Worm (Caenorhabditis elegans): Measurements from ENCODE around the gene T27E9.6.

- TF ChIP-seq tbx-37 (GFP tag; conservative IDR thresholded peaks at IDR 0.05) (no peak), ama-1 (optimal IDR thresholded peaks at IDR 0.05) (no peak), sea-1 (GFP tag; conservative IDR thresholded peaks at IDR 0.05) (no peak), hmg-4 (GFP tag; optimal IDR thresholded peaks at IDR 0.05) (no peak), tra-4 (tag; optimal IDR thresholded peaks at IDR 0.05) (no peak), tbx-11 (GFP tag; IDR thresholded peaks at IDR 0.05) (no peak), ceh-36 (tag; optimal IDR thresholded peaks at IDR 0.05) (no peak), scrt-1 (GFP tag; IDR thresholded peaks at IDR 0.05) (no peak), pes-1 (GFP tag; IDR thresholded peaks at IDR 0.05) (no peak), F13C5.2 (tag; optimal IDR thresholded peaks at IDR 0.05) (no peak)
Measured at ce11 chrIII:13461535-13461934, 15.0 kb downstream of the T27E9.6 start.

Data from whole organism, early embryonic.